Fruit fly (Drosophila melanogaster): ENCODE results near the gene CG1792.

DNA sequence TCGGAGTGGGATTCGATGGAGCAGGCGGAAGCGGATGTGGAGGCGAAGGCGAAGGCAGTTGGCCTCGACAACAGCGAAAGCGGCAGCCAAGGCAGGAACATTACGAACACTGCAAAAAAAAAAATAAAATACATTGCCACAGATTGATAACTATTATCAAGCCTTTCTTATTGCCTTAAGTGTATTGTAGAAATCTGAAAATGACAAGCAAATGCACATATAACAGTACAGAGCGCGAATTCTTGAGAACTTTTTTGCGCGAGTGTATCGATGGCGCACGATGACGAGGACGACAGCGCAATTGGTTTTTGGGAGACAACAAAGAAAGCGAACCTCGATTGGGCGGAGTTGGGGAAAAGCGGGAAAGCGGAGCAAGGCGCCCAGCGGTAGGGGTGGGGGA lies 14.3 kb downstream of the CG1792 start:
- TF ChIP-seq ara (GFP tag; IDR thresholded peaks at IDR 0.05) (no peak), sr (GFP tag; IDR thresholded peaks at IDR 0.05) (no peak), disco-r (GFP tag; optimal IDR thresholded peaks at IDR 0.05) (no peak), caup (GFP tag; optimal IDR thresholded peaks at IDR 0.05; ENCODE audit: severe bottlenecking) (no peak)

All from whole organism, embryonic.